Fruit fly (Drosophila melanogaster) whole organism, prepupa: Measurements from ENCODE around the gene Cpr72Ea.

Experiments used
- Blimp-1 ChIP-seq: fragments of 200-800 bp; sonication (Bioruptor generic); optimal IDR thresholded peaks from 3 replicates; lab custom pipeline; 2017; ENCODE audit warnings: missing biosample characterization, missing genetic modification characterization, mild to moderate bottlenecking, moderate library complexity, missing genetic modification reagents
- CG10631 ChIP-seq: fragments of 200-800 bp; sonication (Bioruptor generic); optimal IDR thresholded peaks from 2 replicates; lab custom pipeline; 2016; ENCODE audit warnings: missing biosample characterization, missing genetic modification characterization
- CG10669 ChIP-seq: fragments of 200-800 bp; sonication (Bioruptor generic); optimal IDR thresholded peaks from 3 replicates; lab custom pipeline; 2018; ENCODE audit warnings: missing biosample characterization, mild to moderate bottlenecking, missing genetic modification characterization, moderate library complexity
- CG11902 ChIP-seq: fragments of 200-800 bp; sonication (Bioruptor generic); optimal IDR thresholded peaks from 3 replicates; lab custom pipeline; 2016; ENCODE audit warnings: missing biosample characterization, missing genetic modification characterization
- CG15336 ChIP-seq: fragments of 200-800 bp; sonication (Bioruptor generic); IDR thresholded peaks from 2 replicates; pipeline ENCODE4 v1.3.6; 2022; ENCODE audit warnings: missing biosample characterization, missing genetic modification characterization
- CG1621 ChIP-seq: fragments of 200-800 bp; sonication (Bioruptor generic); optimal IDR thresholded peaks from 3 replicates; lab custom pipeline; 2018; ENCODE audit warnings: missing biosample characterization, mild to moderate bottlenecking, missing genetic modification characterization
- CG31627 ChIP-seq: fragments of 200-800 bp; sonication (Bioruptor generic); optimal IDR thresholded peaks from 3 replicates; lab custom pipeline; 2016; ENCODE audit warnings: missing biosample characterization, missing genetic modification characterization
- CG32006 ChIP-seq: fragments of 200-800 bp; sonication (Bioruptor generic); optimal IDR thresholded peaks from 3 replicates; lab custom pipeline; 2017; ENCODE audit warnings: missing biosample characterization, mild to moderate bottlenecking, missing genetic modification characterization
- CG34406 ChIP-seq: fragments of 200-800 bp; sonication (Bioruptor generic); optimal IDR thresholded peaks from 3 replicates; lab custom pipeline; 2016; ENCODE audit warnings: missing biosample characterization, missing genetic modification characterization
- CG6163 ChIP-seq: fragments of 200-800 bp; sonication (Bioruptor generic); IDR thresholded peaks from 3 replicates; pipeline ENCODE4 v1.3.6; 2022; ENCODE audit warnings: missing biosample characterization, missing genetic modification characterization
- CG6808 ChIP-seq: fragments of 200-800 bp; sonication (Bioruptor generic); optimal IDR thresholded peaks from 3 replicates; lab custom pipeline; 2017; ENCODE audit warnings: missing biosample characterization, missing genetic modification characterization, mild to moderate bottlenecking, moderate library complexity, missing genetic modification reagents
- CG6854 ChIP-seq: fragments of 200-800 bp; sonication (Bioruptor generic); optimal IDR thresholded peaks from 2 replicates; lab custom pipeline; 2017; ENCODE audit warnings: missing biosample characterization, mild to moderate bottlenecking, missing genetic modification characterization
- CG8119 ChIP-seq: fragments of 200-800 bp; sonication (Bioruptor generic); IDR thresholded peaks from 3 replicates; pipeline ENCODE4 v1.3.6; 2022; ENCODE audit warnings: missing biosample characterization, missing genetic modification characterization
- CG9139 ChIP-seq: fragments of 200-800 bp; sonication (Bioruptor generic); optimal IDR thresholded peaks from 3 replicates; lab custom pipeline; 2017; ENCODE audit warnings: missing biosample characterization, mild to moderate bottlenecking, missing genetic modification characterization
- Eip78C ChIP-seq: fragments of 200-800 bp; sonication (Bioruptor generic); peaks from one replicate; lab custom pipeline; 2016; ENCODE audit warnings: missing biosample characterization, missing genetic modification characterization
- Hr38 ChIP-seq: sonication (Bioruptor generic); optimal IDR thresholded peaks from 2 replicates; lab custom pipeline; 2016; ENCODE audit warnings: missing biosample characterization, missing genetic modification characterization
- Hr4 ChIP-seq: fragments of 200-800 bp; sonication (Bioruptor generic); optimal IDR thresholded peaks from 3 replicates; lab custom pipeline; 2016; ENCODE audit warnings: missing biosample characterization, missing genetic modification characterization
- Lpt ChIP-seq: fragments of 200-800 bp; sonication (Bioruptor generic); optimal IDR thresholded peaks from 3 replicates; lab custom pipeline; 2016; ENCODE audit warnings: missing biosample characterization, missing genetic modification characterization
- Met ChIP-seq: fragments of 200-800 bp; sonication (Bioruptor generic); optimal IDR thresholded peaks from 3 replicates; lab custom pipeline; 2016; ENCODE audit warnings: missing biosample characterization, missing genetic modification characterization
- OdsH ChIP-seq: fragments of 200-800 bp; sonication (Bioruptor generic); optimal IDR thresholded peaks from 3 replicates; lab custom pipeline; 2016; ENCODE audit warnings: missing biosample characterization, missing genetic modification characterization
- Sox14 ChIP-seq: fragments of 200-800 bp; sonication (Bioruptor generic); optimal IDR thresholded peaks from 3 replicates; lab custom pipeline; 2016; ENCODE audit warnings: missing biosample characterization, missing genetic modification characterization
- Sox15 ChIP-seq: fragments of 200-800 bp; sonication (Bioruptor generic); optimal IDR thresholded peaks from 3 replicates; lab custom pipeline; 2016; ENCODE audit warnings: missing biosample characterization, missing genetic modification characterization
- achi ChIP-seq: fragments of 200-800 bp; sonication (Bioruptor generic); optimal IDR thresholded peaks from 3 replicates; lab custom pipeline; 2016; ENCODE audit warnings: missing biosample characterization, missing genetic modification characterization
- dsx ChIP-seq: fragments of 200-800 bp; optimal IDR thresholded peaks from 3 replicates; lab custom pipeline; 2019; ENCODE audit warnings: missing biosample characterization, mild to moderate bottlenecking, missing genetic modification characterization, moderate library complexity; ENCODE audit not compliant: poor library complexity, severe bottlenecking
- eg ChIP-seq: fragments of 200-800 bp; sonication (Bioruptor generic); IDR thresholded peaks from 3 replicates; pipeline ENCODE4 v1.3.6; 2022; ENCODE audit warnings: missing biosample characterization, missing genetic modification characterization
- esn ChIP-seq: fragments of 200-800 bp; sonication (Bioruptor generic); optimal IDR thresholded peaks from 2 replicates; lab custom pipeline; 2016; ENCODE audit warnings: missing biosample characterization, mild to moderate bottlenecking, missing genetic modification characterization, moderate library complexity
- fkh ChIP-seq: fragments of 200-800 bp; sonication (Bioruptor generic); optimal IDR thresholded peaks from 3 replicates; lab custom pipeline; 2017; ENCODE audit warnings: missing biosample characterization, mild to moderate bottlenecking, missing genetic modification characterization, moderate library complexity
- net ChIP-seq: fragments of 200-800 bp; sonication (Bioruptor generic); optimal IDR thresholded peaks from 3 replicates; lab custom pipeline; 2016; ENCODE audit warnings: missing biosample characterization, missing genetic modification characterization
- salr ChIP-seq, 2 experiments: fragments of 200-800 bp; sonication (Bioruptor generic); optimal IDR thresholded peaks; 3 replicates each; lab custom pipeline; 2016 to 2018; ENCODE audit warnings: missing biosample characterization in 2 of 2, missing genetic modification characterization in 2 of 2, mild to moderate bottlenecking in 1 of 2
- svp ChIP-seq: fragments of 200-800 bp; sonication (Bioruptor generic); peaks from one replicate; lab custom pipeline; 2016; ENCODE audit warnings: missing biosample characterization, missing genetic modification characterization
- vri ChIP-seq: fragments of 200-800 bp; sonication (Bioruptor generic); optimal IDR thresholded peaks from 3 replicates; lab custom pipeline; 2016; ENCODE audit warnings: missing biosample characterization, mild to moderate bottlenecking, missing genetic modification characterization

The Cpr72Ea gene

DNA sequence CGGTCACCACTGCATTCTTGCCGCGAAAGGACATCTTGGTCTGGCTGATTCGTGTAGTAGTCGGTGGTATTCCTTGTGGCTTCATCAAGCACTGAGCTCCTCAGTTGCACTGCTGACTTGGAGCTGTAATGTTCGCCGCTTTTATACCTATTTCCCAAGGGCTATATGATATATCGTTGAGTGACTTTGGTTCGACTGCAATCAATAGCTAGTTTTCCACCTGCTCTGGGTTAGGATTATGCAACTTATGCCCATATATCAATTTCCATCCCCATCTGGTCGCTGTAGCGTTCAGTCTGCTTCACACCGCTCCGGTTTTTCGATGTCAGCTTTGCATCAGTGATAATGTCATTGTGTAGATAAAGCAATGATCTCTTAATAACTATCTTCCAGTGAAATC, 8.2 kb upstream of the Cpr72Ea start, which contains the start of gene Pdh:
Pdh (minus strand) TSS at position 101 of the 400 bp plus-strand sequence.
- TF ChIP-seq eg (GFP tag; lab: Robert Waterston, UW) (no peak), Eip78C (GFP tag; lab: Kevin White, UChicago) (peak; percentile 1)

DNA sequence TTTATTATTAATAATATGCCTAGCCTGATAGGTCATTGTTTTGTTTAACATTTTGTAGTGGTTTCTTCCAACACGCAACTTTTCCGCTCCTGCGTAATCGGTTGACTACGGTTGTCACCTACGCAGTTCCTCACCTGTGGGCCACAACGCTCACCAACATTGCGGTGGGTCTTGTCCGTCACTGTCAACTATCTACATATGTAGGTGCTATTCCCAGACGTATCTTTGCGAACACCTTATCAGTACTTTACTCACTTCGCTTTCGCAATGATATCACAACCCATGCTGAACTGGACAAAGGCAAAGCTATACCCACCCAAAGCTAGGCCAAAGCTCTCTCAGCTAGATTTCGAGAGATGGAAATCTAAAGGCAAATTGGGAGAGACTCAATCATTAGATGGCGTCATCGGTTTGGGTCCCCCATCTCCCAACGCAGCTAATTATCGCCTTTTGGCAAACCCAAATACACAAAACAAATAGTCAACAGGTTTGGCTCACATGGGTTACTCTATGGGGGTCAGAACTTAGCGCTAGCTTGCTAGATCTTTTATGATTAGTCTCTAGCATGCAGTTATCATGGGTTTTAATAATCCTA, 6.1 kb upstream of the Cpr72Ea start:
- TF ChIP-seq achi (no peak), vri (peak; percentile 72), Eip78C (GFP tag; lab: Kevin White, UChicago) (peak; percentile 40), fkh (GFP tag; lab: Kevin White, UChicago) (peak; percentile 62)

DNA sequence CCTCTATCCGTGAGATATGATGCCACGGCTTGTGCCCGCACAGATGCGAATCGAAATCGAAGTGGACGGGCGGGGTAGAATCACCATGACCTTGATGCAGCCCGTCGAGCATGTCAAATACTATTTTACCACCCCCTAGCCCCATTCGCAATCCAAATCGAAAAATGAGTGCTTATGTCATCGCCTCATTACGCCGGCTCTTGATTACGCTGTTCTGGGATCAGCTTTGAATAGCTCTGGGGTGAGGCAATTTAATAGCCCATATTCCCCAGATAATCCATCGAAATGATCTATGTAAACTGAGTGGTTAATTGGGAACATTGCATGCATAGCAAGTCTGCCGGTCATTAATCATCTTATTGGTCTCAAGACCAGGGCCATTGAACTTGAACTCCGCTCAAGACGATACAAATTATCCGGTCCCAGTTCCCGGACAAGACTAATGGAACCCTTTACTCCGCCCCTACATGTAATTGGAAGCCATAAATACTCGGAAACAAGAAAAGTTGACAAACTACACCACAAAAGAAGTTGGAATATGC, 5.1 kb upstream of the Cpr72Ea start:
- TF ChIP-seq salr (GFP tag; optimal IDR thresholded peaks at IDR 0.05; lab: Kevin White, UChicago): no peak
- no peak for TF ChIP-seq Met
- TF ChIP-seq vri: peak; percentile 71
- 0 out of 3 replicates have a peak, but pooled peaks have one; percentile 25 for TF ChIP-seq CG6163
- no peak for TF ChIP-seq Sox15 (GFP tag; lab: Kevin White, UChicago)
- peak; percentile 21 for TF ChIP-seq CG1621
- no peak for TF ChIP-seq net
- no peak for TF ChIP-seq CG31627 (GFP tag; lab: Kevin White, UChicago)
- TF ChIP-seq Lpt (GFP tag; lab: Kevin White, UChicago): no peak
- no peak for TF ChIP-seq fkh (GFP tag; lab: Kevin White, UChicago)
- TF ChIP-seq CG9139: no peak
- no peak for TF ChIP-seq dsx (GFP tag; lab: Kevin White, UChicago)
- no peak for TF ChIP-seq Eip78C (GFP tag; lab: Kevin White, UChicago)
- TF ChIP-seq eg (GFP tag; lab: Robert Waterston, UW): no peak

DNA sequence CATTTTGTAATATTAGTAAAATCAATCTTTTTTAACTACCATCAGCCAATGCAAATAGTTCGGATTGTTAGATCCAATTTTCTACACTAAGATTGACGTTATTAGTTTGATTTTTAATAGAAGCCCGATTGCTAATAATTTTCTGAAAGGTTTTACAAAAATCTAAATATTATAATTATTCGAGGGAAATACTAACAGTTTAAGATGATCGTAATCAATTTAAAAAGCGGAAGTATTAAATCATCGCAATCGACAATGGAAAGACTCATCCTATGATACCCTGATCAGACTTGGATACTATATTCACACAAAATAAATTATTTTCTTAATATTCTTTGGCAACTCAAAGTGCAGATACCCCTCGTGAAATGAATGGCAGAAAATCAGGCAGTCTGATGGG, 4.5 kb upstream of the Cpr72Ea start:
- TF ChIP-seq Blimp-1 (GFP tag; lab: Kevin White, UChicago) (no peak), Lpt (GFP tag; lab: Kevin White, UChicago) (no peak), CG6163 (no peak), CG9139 (no peak), OdsH (GFP tag; lab: Kevin White, UChicago) (no peak), vri (no peak), CG11902 (GFP tag; lab: Kevin White, UChicago) (no peak), fkh (GFP tag; lab: Kevin White, UChicago) (no peak), CG32006 (GFP tag; lab: Kevin White, UChicago) (no peak), Hr38 (GFP tag; lab: Kevin White, UChicago) (no peak), Sox14 (GFP tag; lab: Kevin White, UChicago) (peak; percentile 4), CG10631 (GFP tag; lab: Kevin White, UChicago) (no peak), CG8119 (GFP tag; lab: Robert Waterston, UW) (no peak), CG6854 (GFP tag; lab: Kevin White, UChicago) (no peak), salr (GFP tag; optimal IDR thresholded peaks at IDR 0.05; lab: Kevin White, UChicago) (peak in 1 of 2 experiments; percentile 40), CG6808 (GFP tag; lab: Kevin White, UChicago) (peak; percentile 38), Eip78C (GFP tag; lab: Kevin White, UChicago) (peak; percentile 78), CG15336 (GFP tag; lab: Robert Waterston, UW) (no peak), esn (GFP tag; lab: Kevin White, UChicago) (peak; percentile 14), svp (no peak), CG34406 (GFP tag; lab: Kevin White, UChicago) (no peak), CG10669 (GFP tag; lab: Kevin White, UChicago) (no peak)

dm6 chr3L:16359219-16359748, 3.1 kb upstream of the Cpr72Ea start, which contains the start of gene ringer:
TSS of gene ringer (minus strand) at chr3L:16359428.
- TF ChIP-seq Eip78C (GFP tag; lab: Kevin White, UChicago) (peak; percentile 71), CG10669 (GFP tag; lab: Kevin White, UChicago) (no peak), Hr4 (GFP tag; lab: Kevin White, UChicago) (no peak), CG6163 (no peak), Lpt (GFP tag; lab: Kevin White, UChicago) (no peak)
